Worm (Caenorhabditis elegans) whole organism, late embryonic: Measurements from ENCODE around the gene haao-1.
A peak's percentile ranks its signal among the peaks of the same experiment; 100 is the strongest.

ENCODE experiments used
- Y22D7AL.16 ChIP-seq: sonication (generic microtip); optimal IDR thresholded peaks from 2 replicates; lab custom pipeline; 2016; ENCODE audit warnings: missing genetic modification characterization, missing compliant biosample characterization
- ceh-18 ChIP-seq: sonication (generic microtip); optimal IDR thresholded peaks from 2 replicates; lab custom pipeline; 2016; ENCODE audit warnings: missing genetic modification characterization, missing compliant biosample characterization
- ceh-48 ChIP-seq: sonication (generic microtip); optimal IDR thresholded peaks from 2 replicates; lab custom pipeline; 2016; ENCODE audit warnings: missing genetic modification characterization, inconsistent platforms, missing compliant biosample characterization
- ceh-6 ChIP-seq: fragments of 200-800 bp; sonication (Bioruptor generic); optimal IDR thresholded peaks from 2 replicates; lab custom pipeline; 2018; ENCODE audit warnings: mild to moderate bottlenecking, missing genetic modification characterization, missing compliant biosample characterization
- ceh-9 ChIP-seq: sonication (generic microtip); optimal IDR thresholded peaks from 2 replicates; lab custom pipeline; 2016; ENCODE audit warnings: mild to moderate bottlenecking, missing genetic modification characterization, inconsistent platforms, missing compliant biosample characterization
- dve-1 ChIP-seq: sonication (generic microtip); optimal IDR thresholded peaks from 2 replicates; lab custom pipeline; 2017; ENCODE audit warnings: antibody characterized with exemption, mild to moderate bottlenecking, missing genetic modification characterization, missing compliant biosample characterization
- ets-4 ChIP-seq: sonication (generic microtip); optimal IDR thresholded peaks from 2 replicates; lab custom pipeline; 2016; ENCODE audit warnings: missing genetic modification characterization, missing compliant biosample characterization
- hlh-8 ChIP-seq: sonication (generic microtip); optimal IDR thresholded peaks from 2 replicates; lab custom pipeline; 2016; ENCODE audit warnings: missing genotype, missing genetic modification characterization, missing compliant biosample characterization
- nhr-11 ChIP-seq: fragments of 150-350 bp; optimal IDR thresholded peaks from 2 replicates; lab custom pipeline; 2014; ENCODE audit warnings: missing biosample characterization, missing genetic modification characterization
- pha-2 ChIP-seq: sonication (generic microtip); optimal IDR thresholded peaks from 2 replicates; lab custom pipeline; 2017; ENCODE audit warnings: mild to moderate bottlenecking, missing genetic modification characterization, missing compliant biosample characterization
- sox-4 ChIP-seq: sonication (generic microtip); optimal IDR thresholded peaks from 2 replicates; lab custom pipeline; 2017; ENCODE audit warnings: mild to moderate bottlenecking, missing genetic modification characterization, inconsistent platforms, missing compliant biosample characterization

DNA sequence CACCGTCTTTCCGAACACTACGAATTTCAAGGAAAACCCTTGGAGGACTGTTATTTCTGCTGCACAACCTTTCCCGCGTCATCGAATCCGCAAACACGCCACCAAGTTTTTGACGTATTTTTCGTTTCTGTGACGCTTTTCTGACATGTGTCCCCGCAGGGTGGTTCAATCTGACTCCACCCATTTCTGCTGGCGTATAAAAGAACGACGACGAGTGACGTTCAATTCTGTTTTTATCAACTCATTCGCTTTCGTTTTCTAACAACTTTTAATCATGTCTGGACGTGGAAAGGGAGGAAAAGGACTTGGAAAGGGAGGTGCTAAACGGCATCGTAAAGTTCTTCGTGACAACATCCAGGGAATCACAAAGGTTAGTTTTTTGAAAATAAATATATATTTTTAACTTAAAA, 42.2 kb downstream of the haao-1 start, which contains the start of gene his-37:
- TF ChIP-seq nhr-11 (tag; lab: Kevin White, UChicago) (peak; percentile 85), ceh-18 (tag; lab: Kevin White, UChicago) (peak; percentile 96), ceh-9 (tag; lab: Kevin White, UChicago) (no peak), sox-4 (tag; lab: Kevin White, UChicago) (no peak), ets-4 (tag; lab: Kevin White, UChicago) (peak; percentile 86), hlh-8 (tag; lab: Kevin White, UChicago) (peak; percentile 41), pha-2 (tag; lab: Kevin White, UChicago) (peak; percentile 12), ceh-6 (GFP tag; lab: Kevin White, UChicago) (no peak), Y22D7AL.16 (tag; lab: Kevin White, UChicago) (no peak), ceh-48 (tag; lab: Kevin White, UChicago) (peak; percentile 43), dve-1 (tag; lab: Kevin White, UChicago) (peak; percentile 95)
